Worm (Caenorhabditis elegans) whole organism, young adult: Measurements from ENCODE around the gene dlst-1.

Experiments used
- C06A6.2 ChIP-seq: fragments of 200-800 bp; sonication (Bioruptor generic); conservative IDR thresholded peaks from 2 replicates; pipeline ENCODE4 v1.3.6; 2022; ENCODE audit warnings: missing genetic modification characterization, missing compliant biosample characterization
- C17E4.6 ChIP-seq: fragments of 200-800 bp; sonication (Bioruptor generic); IDR thresholded peaks from 2 replicates; pipeline ENCODE4 v1.3.6; 2022; ENCODE audit warnings: missing genetic modification reagents, missing genetic modification characterization, missing compliant biosample characterization
- F37B4.10 ChIP-seq: fragments of 200-800 bp; sonication (Bioruptor generic); IDR thresholded peaks from 2 replicates; pipeline ENCODE4 v1.3.6; 2022; ENCODE audit warnings: missing genetic modification characterization, missing compliant biosample characterization
- K11D2.4 ChIP-seq: fragments of 200-800 bp; sonication (Bioruptor generic); IDR thresholded peaks from 2 replicates; pipeline ENCODE4 v1.3.6; 2022; ENCODE audit warnings: missing genetic modification reagents, missing genetic modification characterization, missing compliant biosample characterization
- K12H6.12 ChIP-seq: fragments of 200-800 bp; sonication (Bioruptor generic); optimal IDR thresholded peaks from 2 replicates; lab custom pipeline; 2018; ENCODE audit warnings: mild to moderate bottlenecking, missing genetic modification characterization, missing compliant biosample characterization
- Y53F4B.3 ChIP-seq: fragments of 200-800 bp; sonication (Bioruptor generic); IDR thresholded peaks from 2 replicates; pipeline ENCODE4 v1.3.6; 2022; ENCODE audit warnings: missing genetic modification reagents, missing genetic modification characterization, missing compliant biosample characterization
- Y53G8AR.9 ChIP-seq: fragments of 200-800 bp; sonication (Bioruptor generic); conservative IDR thresholded peaks from 2 replicates; pipeline ENCODE4 v1.3.6; 2022; ENCODE audit warnings: missing genetic modification reagents, missing genetic modification characterization, missing compliant biosample characterization
- Y56A3A.18 ChIP-seq: fragments of 200-800 bp; sonication (Bioruptor generic); IDR thresholded peaks from 2 replicates; pipeline ENCODE4 v1.3.6; 2022; ENCODE audit warnings: missing genetic modification reagents, missing genetic modification characterization, missing compliant biosample characterization
- ZK185.1 ChIP-seq: sonication (generic microtip); optimal IDR thresholded peaks from 2 replicates; lab custom pipeline; 2016; ENCODE audit warnings: mild to moderate bottlenecking, missing genetic modification characterization, missing compliant biosample characterization; ENCODE audit not compliant: poor library complexity, severe bottlenecking
- athp-1 ChIP-seq: sonication (generic microtip); optimal IDR thresholded peaks from 2 replicates; lab custom pipeline; 2017; ENCODE audit warnings: mild to moderate bottlenecking, missing genetic modification characterization, missing compliant biosample characterization
- ceh-58 ChIP-seq: fragments of 200-800 bp; sonication (Bioruptor generic); IDR thresholded peaks from 2 replicates; pipeline ENCODE4 v1.3.6; 2022; ENCODE audit warnings: missing genetic modification characterization, missing compliant biosample characterization
- die-1 ChIP-seq: sonication (generic microtip); optimal IDR thresholded peaks from 2 replicates; lab custom pipeline; 2016; ENCODE audit warnings: missing genotype, mild to moderate bottlenecking, missing genetic modification characterization, missing compliant biosample characterization
- dpl-1 ChIP-seq: fragments of 150-350 bp; optimal IDR thresholded peaks from 2 replicates; lab custom pipeline; 2014; ENCODE audit warnings: missing biosample characterization, missing genetic modification reagents, missing genetic modification characterization
- efl-1 ChIP-seq: fragments of 150-350 bp; optimal IDR thresholded peaks from 2 replicates; lab custom pipeline; 2014; ENCODE audit warnings: missing biosample characterization, missing genetic modification reagents, missing genetic modification characterization
- ekl-4 ChIP-seq: fragments of 200-800 bp; sonication (Bioruptor generic); IDR thresholded peaks from 2 replicates; pipeline ENCODE4 v1.3.6; 2022; ENCODE audit warnings: missing genetic modification reagents, missing genetic modification characterization, missing compliant biosample characterization
- him-1 ChIP-seq: sonication (generic microtip); optimal IDR thresholded peaks from 2 replicates; lab custom pipeline; 2016; ENCODE audit warnings: missing genotype, missing genetic modification reagents, missing genetic modification characterization, missing compliant biosample characterization
- hlh-12 ChIP-seq: sonication (generic microtip); optimal IDR thresholded peaks from 2 replicates; lab custom pipeline; 2016; ENCODE audit warnings: missing genetic modification characterization, missing compliant biosample characterization
- hrde-1 ChIP-seq: sonication (generic microtip); optimal IDR thresholded peaks from 2 replicates; lab custom pipeline; 2016; ENCODE audit warnings: missing genetic modification characterization, mild to moderate bottlenecking, missing compliant biosample characterization, moderate library complexity, missing genotype, missing genetic modification reagents, borderline replicate concordance
- hsf-1 ChIP-seq: fragments of 200-800 bp; sonication (Bioruptor generic); IDR thresholded peaks from 2 replicates; pipeline ENCODE4 v1.3.6; 2022; ENCODE audit warnings: missing genetic modification reagents, missing genetic modification characterization, missing compliant biosample characterization
- let-607 ChIP-seq, 2 experiments: fragments of 200-800 bp in 1 of 2; sonication (Bioruptor generic) in 1 of 2; sonication (generic microtip) in 1 of 2; optimal IDR thresholded peaks; 2 replicates each; lab custom pipeline; 2016 to 2018; ENCODE audit warnings: mild to moderate bottlenecking in 2 of 2, missing compliant biosample characterization in 2 of 2, missing genetic modification characterization in 2 of 2, moderate library complexity in 2 of 2, missing genotype in 1 of 2
- lin-54 ChIP-seq: fragments of 200-800 bp; sonication (Bioruptor generic); optimal IDR thresholded peaks from 2 replicates; lab custom pipeline; 2018; ENCODE audit warnings: mild to moderate bottlenecking, missing genetic modification characterization, missing compliant biosample characterization
- mcd-1 ChIP-seq: fragments of 200-800 bp; sonication (Bioruptor generic); IDR thresholded peaks from 2 replicates; pipeline ENCODE4 v1.3.6; 2022; ENCODE audit warnings: missing genetic modification reagents, missing genetic modification characterization, missing compliant biosample characterization
- mxl-1 ChIP-seq: sonication (generic microtip); optimal IDR thresholded peaks from 2 replicates; lab custom pipeline; 2016; ENCODE audit warnings: missing genetic modification characterization, missing compliant biosample characterization
- nhr-120 ChIP-seq: fragments of 200-800 bp; sonication (Bioruptor generic); IDR thresholded peaks from 2 replicates; pipeline ENCODE4 v1.3.6; 2022; ENCODE audit warnings: missing genetic modification characterization, missing compliant biosample characterization
- rcor-1 ChIP-seq: fragments of 200-800 bp; sonication (Bioruptor generic); IDR thresholded peaks from 2 replicates; pipeline ENCODE4 v1.3.6; 2022; ENCODE audit warnings: missing genetic modification reagents, missing genetic modification characterization, missing compliant biosample characterization
- rec-8 ChIP-seq, 2 experiments: sonication (generic microtip); optimal IDR thresholded peaks; 2 replicates each; lab custom pipeline; 2016; ENCODE audit warnings: mild to moderate bottlenecking in 2 of 2, missing genetic modification characterization in 2 of 2, missing genetic modification reagents in 2 of 2, missing genotype in 2 of 2, missing biosample characterization in 1 of 2, missing compliant biosample characterization in 1 of 2, moderate library complexity in 1 of 2
- repo-1 ChIP-seq: sonication (generic microtip); optimal IDR thresholded peaks from 2 replicates; lab custom pipeline; 2017; ENCODE audit warnings: mild to moderate bottlenecking, missing genetic modification characterization, missing compliant biosample characterization
- sea-2 ChIP-seq: fragments of 200-800 bp; sonication (Bioruptor generic); IDR thresholded peaks from 2 replicates; pipeline ENCODE4 v1.3.6; 2022; ENCODE audit warnings: missing genetic modification characterization, missing compliant biosample characterization
- snpc-1.1 ChIP-seq: sonication (generic microtip); optimal IDR thresholded peaks from 2 replicates; lab custom pipeline; 2017; ENCODE audit warnings: missing genetic modification characterization, mild to moderate bottlenecking, missing compliant biosample characterization, antibody characterized with exemption, moderate library complexity, missing genotype, missing genetic modification reagents; ENCODE audit not compliant: insufficient read depth
- snpc-3.4 ChIP-seq: sonication (generic microtip); optimal IDR thresholded peaks from 2 replicates; lab custom pipeline; 2017; ENCODE audit warnings: missing genetic modification characterization, mild to moderate bottlenecking, missing compliant biosample characterization, antibody characterized with exemption, moderate library complexity, missing genotype, missing genetic modification reagents
- sptf-2 ChIP-seq: fragments of 200-800 bp; sonication (Bioruptor generic); optimal IDR thresholded peaks from 2 replicates; lab custom pipeline; 2018; ENCODE audit warnings: mild to moderate bottlenecking, missing genetic modification characterization, missing compliant biosample characterization
- tbx-9 ChIP-seq: sonication (generic microtip); optimal IDR thresholded peaks from 2 replicates; lab custom pipeline; 2016; ENCODE audit warnings: borderline replicate concordance, missing genetic modification characterization, inconsistent platforms, missing compliant biosample characterization
- tlf-1 ChIP-seq: fragments of 200-800 bp; sonication (Bioruptor generic); optimal IDR thresholded peaks from 2 replicates; lab custom pipeline; 2018; ENCODE audit warnings: mild to moderate bottlenecking, missing genetic modification characterization, missing compliant biosample characterization
- unc-62 ChIP-seq: fragments of 150-350 bp; optimal IDR thresholded peaks from 2 replicates; lab custom pipeline; 2014; ENCODE audit warnings: missing biosample characterization, missing genetic modification reagents, missing genetic modification characterization
- zfh-2 ChIP-seq: fragments of 200-800 bp; sonication (Bioruptor generic); conservative IDR thresholded peaks from 2 replicates; pipeline ENCODE4 v1.3.6; 2022; ENCODE audit warnings: missing genetic modification reagents, missing genetic modification characterization, missing compliant biosample characterization
- zim-3 ChIP-seq: sonication (generic microtip); optimal IDR thresholded peaks from 2 replicates; lab custom pipeline; 2017; ENCODE audit warnings: mild to moderate bottlenecking, missing genetic modification characterization, moderate library complexity, missing compliant biosample characterization
- ztf-25 ChIP-seq: fragments of 200-800 bp; sonication (Bioruptor generic); IDR thresholded peaks from 2 replicates; pipeline ENCODE4 v1.3.6; 2022; ENCODE audit warnings: missing genetic modification reagents, missing genetic modification characterization, missing compliant biosample characterization
- ztf-28 ChIP-seq: fragments of 200-800 bp; sonication (Bioruptor generic); IDR thresholded peaks from 2 replicates; pipeline ENCODE4 v1.3.6; 2022; ENCODE audit warnings: missing genetic modification reagents, missing genetic modification characterization, missing compliant biosample characterization

The dlst-1 gene

DNA sequence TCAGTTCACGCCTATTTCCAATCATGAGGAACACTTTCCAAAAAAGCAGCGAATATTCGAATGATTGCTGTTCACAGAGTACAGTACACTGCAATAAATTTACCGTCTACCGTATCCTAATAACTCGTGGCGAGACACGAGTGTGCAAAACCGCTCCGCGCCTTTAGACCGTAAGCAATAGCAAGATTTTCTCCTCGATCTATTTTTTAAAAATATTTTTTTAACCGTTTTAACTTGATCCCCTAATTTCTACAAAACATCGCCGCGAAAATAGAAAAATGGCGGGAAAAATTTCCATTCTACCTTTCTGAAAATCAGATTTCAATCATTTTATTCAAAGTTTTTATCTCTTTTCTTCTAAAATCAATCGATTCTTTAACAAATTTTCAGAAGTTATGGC lies 6.2 kb downstream of the dlst-1 start, which contains the start of gene era-1 (continued):
- TF ChIP-seq hrde-1 (tag; lab: Kevin White, UChicago) (no peak), snpc-1.1 (tag; lab: Kevin White, UChicago) (no peak), repo-1 (tag; lab: Kevin White, UChicago) (no peak)
- TF ChIP-seq, all 124 proteins: peak for 13

DNA sequence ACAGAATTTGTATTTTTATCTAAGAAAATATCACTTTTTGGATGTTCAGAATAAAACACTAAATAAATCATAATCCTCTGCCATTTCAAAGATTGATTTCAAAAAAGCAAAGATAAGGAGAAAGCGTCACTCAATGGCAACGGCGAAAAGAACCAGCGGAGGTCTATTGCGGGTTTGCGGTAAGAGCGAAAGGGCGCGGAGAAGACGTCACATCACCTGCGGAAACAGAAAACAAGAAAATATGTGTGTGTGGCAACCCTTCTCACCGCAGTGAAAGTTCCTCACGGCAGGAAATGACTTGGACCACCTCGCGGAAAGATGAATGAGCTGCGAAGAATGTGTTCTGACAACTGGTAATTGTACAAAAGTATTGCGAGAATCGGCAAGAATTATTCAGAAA lies 9.1 kb downstream of the dlst-1 start:
- TF ChIP-seq Y56A3A.18 (GFP tag; lab: Robert Waterston, UW): no peak
- TF ChIP-seq sptf-2: no peak
- TF ChIP-seq tlf-1: no peak
- no peak for TF ChIP-seq tbx-9 (tag; lab: Kevin White, UChicago)
- TF ChIP-seq K11D2.4: no peak
- TF ChIP-seq rcor-1 (GFP tag; lab: Robert Waterston, UW): no peak
- TF ChIP-seq lin-54: no peak
- no peak for TF ChIP-seq hsf-1 (GFP tag; lab: Robert Waterston, UW)
- TF ChIP-seq efl-1 (GFP tag; lab: Kevin White, UChicago): no peak
- TF ChIP-seq Y53G8AR.9 (GFP tag; lab: Robert Waterston, UW): no peak

DNA sequence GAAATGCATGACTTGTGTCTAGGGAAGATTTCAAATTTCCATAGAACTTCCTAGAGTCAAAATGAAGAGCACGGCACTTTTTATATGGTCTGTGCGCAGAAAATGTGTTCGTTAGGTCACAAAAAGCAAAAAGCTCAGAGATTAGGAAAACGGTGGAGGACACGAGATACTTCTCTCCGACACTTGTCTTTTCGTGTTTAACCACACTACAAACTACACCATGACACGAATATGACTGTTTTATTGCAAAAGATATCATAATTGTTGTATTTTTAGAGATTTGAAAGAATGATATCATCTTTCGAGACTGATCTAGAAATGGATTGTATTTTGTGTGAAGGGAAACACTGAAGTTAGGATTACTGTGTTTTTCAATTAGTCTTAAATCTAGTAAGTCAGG lies 9.9 kb downstream of the dlst-1 start:
- no peak for TF ChIP-seq let-607 (tag; optimal IDR thresholded peaks at IDR 0.05; lab: Kevin White, UChicago)
- no peak for TF ChIP-seq mxl-1 (tag; lab: Kevin White, UChicago)
- TF ChIP-seq ztf-25 (GFP tag; lab: Robert Waterston, UW): no peak
- no peak for TF ChIP-seq sea-2 (GFP tag; lab: Robert Waterston, UW)
- no peak for TF ChIP-seq him-1
- TF ChIP-seq C17E4.6 (GFP tag; lab: Robert Waterston, UW): no peak
- no peak for TF ChIP-seq F37B4.10
- TF ChIP-seq athp-1 (tag; lab: Kevin White, UChicago): no peak
- no peak for TF ChIP-seq nhr-120 (GFP tag; lab: Robert Waterston, UW)
- no peak for TF ChIP-seq efl-1 (GFP tag; lab: Kevin White, UChicago)
- TF ChIP-seq tbx-9 (tag; lab: Kevin White, UChicago): no peak
- TF ChIP-seq die-1: no peak
- TF ChIP-seq mcd-1: no peak
- no peak for TF ChIP-seq zfh-2 (GFP tag; lab: Robert Waterston, UW)
- TF ChIP-seq rec-8 (tag; optimal IDR thresholded peaks at IDR 0.05; lab: Kevin White, UChicago): no peak
- TF ChIP-seq repo-1 (tag; lab: Kevin White, UChicago): no peak
- no peak for TF ChIP-seq dpl-1 (GFP tag; lab: Kevin White, UChicago)
- TF ChIP-seq ztf-28 (GFP tag; lab: Robert Waterston, UW): no peak
- TF ChIP-seq snpc-3.4 (tag; lab: Kevin White, UChicago): no peak

DNA sequence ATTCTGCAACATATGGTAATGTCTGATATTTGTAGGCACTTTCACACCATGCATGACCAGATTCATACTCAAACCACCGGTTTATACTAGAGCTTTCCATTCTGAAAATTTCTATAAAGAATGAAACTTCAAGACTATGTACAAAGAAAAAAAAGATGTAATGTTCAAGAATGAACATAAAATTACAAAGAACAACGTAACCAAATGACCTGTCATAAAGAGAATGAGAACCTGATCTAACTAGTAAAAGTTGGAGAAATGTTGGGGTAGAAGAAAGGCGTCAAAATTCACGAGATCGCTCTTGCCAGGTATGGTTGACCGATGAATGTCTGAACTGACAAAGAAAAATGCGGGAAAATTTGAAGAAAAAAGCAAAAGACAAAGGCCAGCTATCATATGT lies 11.3 kb downstream of the dlst-1 start, which contains the start of gene W02F12.2:
Gene W02F12.2, minus strand, starts transcription at position 101 of the 400 bp plus-strand sequence.
- TF ChIP-seq unc-62 (GFP tag; lab: Kevin White, UChicago) (no peak), hlh-12 (tag; lab: Kevin White, UChicago) (no peak), zim-3 (tag; lab: Kevin White, UChicago) (no peak), ekl-4 (GFP tag; lab: Robert Waterston, UW) (no peak), Y53F4B.3 (no peak), ZK185.1 (no peak), K12H6.12 (tag; lab: Kevin White, UChicago) (no peak), ceh-58 (GFP tag; lab: Robert Waterston, UW) (no peak), C06A6.2 (no peak)
